Worm (Caenorhabditis elegans) whole organism, early embryonic: Measurements from ENCODE around the gene mrps-16.

Experiments used
- B0310.2 ChIP-seq: sonication (generic microtip); optimal IDR thresholded peaks from 2 replicates; lab custom pipeline; 2016; ENCODE audit warnings: mild to moderate bottlenecking, missing genetic modification characterization, missing compliant biosample characterization
- F13C5.2 ChIP-seq: sonication (generic microtip); optimal IDR thresholded peaks from 2 replicates; lab custom pipeline; 2017; ENCODE audit warnings: mild to moderate bottlenecking, missing genetic modification characterization, inconsistent platforms, missing compliant biosample characterization
- aly-1 ChIP-seq: sonication (generic microtip); optimal IDR thresholded peaks from 2 replicates; lab custom pipeline; 2016; ENCODE audit warnings: missing genetic modification characterization, missing compliant biosample characterization
- ama-1 ChIP-seq: fragments of 150-350 bp; optimal IDR thresholded peaks from 2 replicates; lab custom pipeline; 2014
- ceh-13 ChIP-seq: fragments of 200-800 bp; sonication (Bioruptor generic); optimal IDR thresholded peaks from 2 replicates; lab custom pipeline; 2018; ENCODE audit warnings: mild to moderate bottlenecking, missing genetic modification characterization, missing compliant biosample characterization
- ceh-36 ChIP-seq: sonication (generic microtip); optimal IDR thresholded peaks from 2 replicates; lab custom pipeline; 2016; ENCODE audit warnings: missing genetic modification characterization, inconsistent platforms, missing compliant biosample characterization
- ets-7 ChIP-seq: sonication (generic microtip); optimal IDR thresholded peaks from 2 replicates; lab custom pipeline; 2016; ENCODE audit warnings: missing genotype, missing genetic modification characterization, missing compliant biosample characterization
- flt-1 ChIP-seq: fragments of 200-800 bp; sonication (Bioruptor generic); IDR thresholded peaks from 2 replicates; pipeline ENCODE4 v1.3.6; 2022; ENCODE audit warnings: missing genetic modification characterization, missing compliant biosample characterization
- hmbx-1 ChIP-seq: sonication (generic microtip); optimal IDR thresholded peaks from 2 replicates; lab custom pipeline; 2016; ENCODE audit warnings: mild to moderate bottlenecking, missing genetic modification characterization, missing compliant biosample characterization
- hmg-4 ChIP-seq: fragments of 200-800 bp; sonication (Bioruptor generic); optimal IDR thresholded peaks from 2 replicates; lab custom pipeline; 2018; ENCODE audit warnings: mild to moderate bottlenecking, missing genetic modification characterization, missing compliant biosample characterization
- hnd-1 ChIP-seq: sonication (generic microtip); optimal IDR thresholded peaks from 2 replicates; lab custom pipeline; 2016; ENCODE audit warnings: missing genetic modification characterization, missing compliant biosample characterization
- pes-1 ChIP-seq: fragments of 200-800 bp; sonication (Bioruptor generic); IDR thresholded peaks from 2 replicates; pipeline ENCODE4 v1.3.6; 2022; ENCODE audit warnings: missing genetic modification reagents, missing genetic modification characterization, missing compliant biosample characterization
- scrt-1 ChIP-seq: fragments of 200-800 bp; sonication (Bioruptor generic); IDR thresholded peaks from 2 replicates; pipeline ENCODE4 v1.3.6; 2022; ENCODE audit warnings: missing genetic modification characterization, missing compliant biosample characterization
- sea-1 ChIP-seq: fragments of 200-800 bp; sonication (Bioruptor generic); conservative IDR thresholded peaks from 2 replicates; pipeline ENCODE4 v1.3.6; 2022; ENCODE audit warnings: missing genetic modification characterization, missing compliant biosample characterization
- tbx-11 ChIP-seq: fragments of 200-800 bp; sonication (Bioruptor generic); IDR thresholded peaks from 2 replicates; pipeline ENCODE4 v1.3.6; 2022; ENCODE audit warnings: missing genetic modification characterization, missing compliant biosample characterization
- tbx-37 ChIP-seq: fragments of 200-800 bp; sonication (Bioruptor generic); conservative IDR thresholded peaks from 2 replicates; pipeline ENCODE4 v1.3.6; 2022; ENCODE audit warnings: missing genetic modification reagents, missing genetic modification characterization, missing compliant biosample characterization
- tra-4 ChIP-seq: sonication (generic microtip); optimal IDR thresholded peaks from 2 replicates; lab custom pipeline; 2017; ENCODE audit warnings: missing genetic modification characterization, missing compliant biosample characterization

Gene mrps-16

DNA sequence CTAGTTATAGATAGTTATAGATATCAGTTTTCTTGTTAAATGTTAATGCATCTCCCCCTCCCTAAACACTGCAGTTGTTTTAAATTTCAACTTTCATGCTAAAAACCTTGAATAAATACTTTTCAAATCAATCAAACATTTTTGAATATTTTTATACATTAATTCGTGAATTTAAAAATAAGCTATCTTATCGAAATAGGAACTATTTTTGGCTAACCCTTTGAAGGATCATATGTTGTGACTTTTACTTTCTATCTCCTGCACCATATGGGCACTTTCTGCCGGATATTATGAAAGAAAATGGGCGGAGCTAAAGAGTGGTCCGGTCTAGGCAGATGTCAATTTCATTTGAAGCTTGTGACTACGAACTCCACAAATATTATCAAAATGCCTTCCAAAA, 48.5 kb downstream of the mrps-16 start, which contains the start of gene ZK177.11:
ZK177.11 (plus strand) TSS at position 301 of the 400 bp plus-strand sequence.
- TF ChIP-seq ceh-13 (GFP tag; lab: Kevin White, UChicago) (no peak), tra-4 (tag; lab: Kevin White, UChicago) (no peak), sea-1 (no peak), aly-1 (no peak), ets-7 (tag; lab: Kevin White, UChicago) (no peak), hmg-4 (GFP tag; lab: Kevin White, UChicago) (no peak), B0310.2 (tag; lab: Kevin White, UChicago) (no peak), ama-1 (lab: Kevin White, UChicago) (no peak), ceh-36 (tag; lab: Kevin White, UChicago) (no peak), F13C5.2 (tag; lab: Kevin White, UChicago) (no peak), flt-1 (no peak), hmbx-1 (tag; lab: Kevin White, UChicago) (no peak), scrt-1 (GFP tag; lab: Robert Waterston, UW) (no peak), pes-1 (GFP tag; lab: Robert Waterston, UW) (no peak), hnd-1 (tag; lab: Kevin White, UChicago) (no peak), tbx-37 (GFP tag; lab: Robert Waterston, UW) (no peak), tbx-11 (GFP tag; lab: Robert Waterston, UW) (no peak)
